Worm (Caenorhabditis elegans) whole organism, L3 larva: ENCODE measurements around the gene C45G9.2.

ENCODE experiments used
- ZK546.5 ChIP-seq: sonication (generic microtip); optimal IDR thresholded peaks from 2 replicates; lab custom pipeline; 2017; ENCODE audit warnings: missing biosample characterization, missing genetic modification characterization
- aly-2 ChIP-seq: fragments of 150-350 bp; optimal IDR thresholded peaks from 2 replicates; lab custom pipeline; 2014; ENCODE audit warnings: missing biosample characterization, missing genetic modification characterization
- ama-1 ChIP-seq: fragments of 150-350 bp; optimal IDR thresholded peaks from 2 replicates; lab custom pipeline; 2018
- ceh-16 ChIP-seq: sonication (generic microtip); optimal IDR thresholded peaks from 2 replicates; lab custom pipeline; 2017; ENCODE audit warnings: missing biosample characterization, missing genetic modification characterization
- ceh-28 ChIP-seq: fragments of 150-350 bp; optimal IDR thresholded peaks from 2 replicates; lab custom pipeline; 2014; ENCODE audit warnings: missing biosample characterization, missing genetic modification reagents, missing genetic modification characterization
- ceh-82 ChIP-seq: fragments of 150-350 bp; optimal IDR thresholded peaks from 2 replicates; lab custom pipeline; 2014; ENCODE audit warnings: missing biosample characterization, missing genetic modification characterization
- egl-5 ChIP-seq: fragments of 150-350 bp; optimal IDR thresholded peaks from 2 replicates; lab custom pipeline; 2017; ENCODE audit warnings: missing biosample characterization, missing genetic modification reagents, missing genetic modification characterization, inconsistent platforms
- elt-1 ChIP-seq: fragments of 150-350 bp; optimal IDR thresholded peaks from 2 replicates; lab custom pipeline; 2014; ENCODE audit warnings: missing biosample characterization, missing genetic modification characterization
- elt-2 ChIP-seq: sonication (generic microtip); optimal IDR thresholded peaks from 2 replicates; lab custom pipeline; 2016; ENCODE audit warnings: missing genetic modification reagents, mild to moderate bottlenecking, missing genetic modification characterization, missing compliant biosample characterization
- eor-1 ChIP-seq, 2 experiments: fragments of 150-350 bp; optimal IDR thresholded peaks; 2 replicates each; lab custom pipeline; 2014 to 2018; ENCODE audit warnings: missing biosample characterization in 2 of 2, missing genetic modification characterization in 2 of 2
- fkh-10 ChIP-seq: sonication (generic microtip); optimal IDR thresholded peaks from 2 replicates; lab custom pipeline; 2017; ENCODE audit warnings: missing biosample characterization, missing genetic modification reagents, missing genetic modification characterization
- fkh-2 ChIP-seq: fragments of 150-350 bp; optimal IDR thresholded peaks from 2 replicates; lab custom pipeline; 2014; ENCODE audit warnings: missing biosample characterization, missing genetic modification reagents, missing genetic modification characterization
- fos-1 ChIP-seq: fragments of 150-350 bp; optimal IDR thresholded peaks from 2 replicates; lab custom pipeline; 2014; ENCODE audit warnings: missing biosample characterization, missing genetic modification characterization
- jun-1 ChIP-seq: fragments of 150-350 bp; optimal IDR thresholded peaks from 2 replicates; lab custom pipeline; 2014; ENCODE audit warnings: missing biosample characterization, missing genetic modification reagents, missing genetic modification characterization
- lin-15B ChIP-seq: fragments of 150-350 bp; optimal IDR thresholded peaks from 2 replicates; lab custom pipeline; 2014; ENCODE audit warnings: missing biosample characterization, missing genetic modification characterization
- lin-39 ChIP-seq: fragments of 150-350 bp; optimal IDR thresholded peaks from 2 replicates; lab custom pipeline; 2018; ENCODE audit warnings: missing biosample characterization, missing genetic modification reagents, missing genetic modification characterization
- lsy-12 ChIP-seq: sonication (generic microtip); optimal IDR thresholded peaks from 2 replicates; lab custom pipeline; 2016; ENCODE audit warnings: mild to moderate bottlenecking, missing genetic modification characterization, missing compliant biosample characterization
- nfya-1 ChIP-seq: sonication (generic microtip); optimal IDR thresholded peaks from 2 replicates; lab custom pipeline; 2017; ENCODE audit warnings: missing genetic modification characterization, mild to moderate bottlenecking, missing compliant biosample characterization, antibody characterized with exemption, moderate library complexity; ENCODE audit not compliant: insufficient read depth
- nhr-12 ChIP-seq: fragments of 150-350 bp; optimal IDR thresholded peaks from 2 replicates; lab custom pipeline; 2014; ENCODE audit warnings: missing biosample characterization, missing genetic modification characterization
- nhr-23 ChIP-seq: fragments of 150-350 bp; optimal IDR thresholded peaks from 2 replicates; lab custom pipeline; 2014; ENCODE audit warnings: missing biosample characterization, missing genetic modification reagents, missing genetic modification characterization
- nhr-237 ChIP-seq: fragments of 150-350 bp; optimal IDR thresholded peaks from 2 replicates; lab custom pipeline; 2014; ENCODE audit warnings: missing biosample characterization, missing genetic modification characterization
- nhr-25 ChIP-seq: sonication (generic microtip); optimal IDR thresholded peaks from 2 replicates; lab custom pipeline; 2017; ENCODE audit warnings: missing biosample characterization, missing genetic modification characterization
- nhr-28 ChIP-seq: fragments of 150-350 bp; optimal IDR thresholded peaks from 2 replicates; lab custom pipeline; 2014; ENCODE audit warnings: missing biosample characterization, missing genetic modification characterization
- nhr-43 ChIP-seq: sonication (generic microtip); optimal IDR thresholded peaks from 2 replicates; lab custom pipeline; 2016; ENCODE audit warnings: mild to moderate bottlenecking, missing genetic modification characterization, missing compliant biosample characterization; ENCODE audit not compliant: poor library complexity, severe bottlenecking
- nhr-67 ChIP-seq: fragments of 150-350 bp; optimal IDR thresholded peaks from 2 replicates; lab custom pipeline; 2014; ENCODE audit warnings: missing biosample characterization, missing genetic modification characterization
- nhr-76 ChIP-seq: fragments of 150-350 bp; sonication (generic microtip); optimal IDR thresholded peaks from 5 replicates; lab custom pipeline; 2014; ENCODE audit warnings: missing biosample characterization, missing genetic modification characterization
- nhr-77 ChIP-seq: fragments of 150-350 bp; optimal IDR thresholded peaks from 2 replicates; lab custom pipeline; 2014; ENCODE audit warnings: missing biosample characterization, missing genetic modification characterization
- pha-4 ChIP-seq: fragments of 150-350 bp; optimal IDR thresholded peaks from 2 replicates; lab custom pipeline; 2014; ENCODE audit warnings: missing biosample characterization, missing genetic modification reagents, missing genetic modification characterization
- pqm-1 ChIP-seq: fragments of 150-350 bp; optimal IDR thresholded peaks from 2 replicates; lab custom pipeline; 2017; ENCODE audit warnings: missing biosample characterization, missing genetic modification characterization, inconsistent platforms
- skn-1 ChIP-seq: fragments of 150-350 bp; optimal IDR thresholded peaks from 2 replicates; lab custom pipeline; 2014; ENCODE audit warnings: missing biosample characterization, missing genetic modification characterization
- snpc-4 ChIP-seq: fragments of 150-350 bp; optimal IDR thresholded peaks from 2 replicates; lab custom pipeline; 2014; ENCODE audit warnings: missing biosample characterization, missing genetic modification characterization
- tbx-2 ChIP-seq: sonication (generic microtip); optimal IDR thresholded peaks from 2 replicates; lab custom pipeline; 2016; ENCODE audit warnings: mild to moderate bottlenecking, missing genetic modification characterization, missing compliant biosample characterization
- unc-39 ChIP-seq: sonication (generic microtip); optimal IDR thresholded peaks from 4 replicates; lab custom pipeline; 2017; ENCODE audit warnings: missing biosample characterization, missing genetic modification characterization
- unc-62 ChIP-seq: fragments of 150-350 bp; sonication (generic microtip); optimal IDR thresholded peaks from 4 replicates; lab custom pipeline; 2014; ENCODE audit warnings: missing biosample characterization, missing genetic modification reagents, missing genetic modification characterization
- zag-1 ChIP-seq: fragments of 150-350 bp; optimal IDR thresholded peaks from 2 replicates; lab custom pipeline; 2014; ENCODE audit warnings: missing biosample characterization, missing genetic modification characterization
- ztf-11 ChIP-seq: fragments of 150-350 bp; optimal IDR thresholded peaks from 2 replicates; lab custom pipeline; 2014; ENCODE audit warnings: missing biosample characterization, missing genetic modification characterization
- ztf-4 ChIP-seq: fragments of 150-350 bp; optimal IDR thresholded peaks from 2 replicates; lab custom pipeline; 2014; ENCODE audit warnings: missing biosample characterization, missing genetic modification characterization

The C45G9.2 gene

ce11 chrIII:5068675-5069233 is at the start of gene C45G9.2, which contains the start of gene C45G9.11:
C45G9.2 (plus strand) TSS chrIII:5069066.
C45G9.11 (minus strand) TSS chrIII:5068725.
- TF ChIP-seq nhr-23 (tag; lab: Kevin White, UChicago) (peak; percentile 61), lin-39 (tag; lab: Kevin White, UChicago) (peak; percentile 23), lin-15B (peak; percentile 63), nhr-43 (tag; lab: Kevin White, UChicago) (peak; percentile 88), eor-1 (tag; optimal IDR thresholded peaks at IDR 0.05; lab: Kevin White, UChicago) (no peak), nhr-76 (peak; percentile 12), ztf-4 (tag; lab: Kevin White, UChicago) (no peak), snpc-4 (tag; lab: Kevin White, UChicago) (peak; percentile 58), nfya-1 (tag; lab: Kevin White, UChicago) (peak; percentile 75), lsy-12 (tag; lab: Kevin White, UChicago) (peak; percentile 46), elt-2 (tag; lab: Kevin White, UChicago) (no peak), skn-1 (tag; lab: Kevin White, UChicago) (peak; percentile 51), pqm-1 (peak; percentile 24), nhr-67 (tag; lab: Kevin White, UChicago) (no peak), nhr-25 (tag; lab: Kevin White, UChicago) (peak; percentile 47)

ce11 chrIII:5020924-5021323 is 47.9 kb upstream of the C45G9.2 start, which contains the start of gene mdt-11:
mdt-11 (plus strand) TSS chrIII:5021224.
- TF ChIP-seq nhr-28 (tag; lab: Kevin White, UChicago) (no peak), skn-1 (tag; lab: Kevin White, UChicago) (no peak), unc-62 (GFP tag; lab: Kevin White, UChicago) (no peak), nhr-12 (no peak), ama-1 (lab: Kevin White, UChicago) (no peak), nhr-25 (tag; lab: Kevin White, UChicago) (no peak), ceh-28 (tag; lab: Kevin White, UChicago) (no peak), nfya-1 (tag; lab: Kevin White, UChicago) (no peak), jun-1 (tag; lab: Kevin White, UChicago) (no peak), lsy-12 (tag; lab: Kevin White, UChicago) (no peak), nhr-43 (tag; lab: Kevin White, UChicago) (no peak), eor-1 (tag; optimal IDR thresholded peaks at IDR 0.05; lab: Kevin White, UChicago) (no peak)

ce11 chrIII:5021689-5022088 is 47.2 kb upstream of the C45G9.2 start, which contains the start of gene R144.3:
R144.3 (plus strand) TSS chrIII:5021989.
- no peak for TF ChIP-seq unc-39
- TF ChIP-seq ztf-4 (tag; lab: Kevin White, UChicago): no peak
- no peak for TF ChIP-seq fkh-10
- no peak for TF ChIP-seq fos-1 (tag; lab: Kevin White, UChicago)
- TF ChIP-seq nhr-23 (tag; lab: Kevin White, UChicago): no peak
- no peak for TF ChIP-seq aly-2
- TF ChIP-seq pha-4: no peak
- no peak for TF ChIP-seq elt-2 (tag; lab: Kevin White, UChicago)
- TF ChIP-seq, all 47 proteins: peak for 0

- TF ChIP-seq egl-5 (tag; lab: Kevin White, UChicago) (no peak), tbx-2 (tag; lab: Kevin White, UChicago) (no peak), elt-1 (tag; lab: Kevin White, UChicago) (no peak), zag-1 (tag; lab: Kevin White, UChicago) (no peak), fkh-2 (tag; lab: Kevin White, UChicago) (no peak), ama-1 (lab: Kevin White, UChicago) (no peak), nhr-12 (no peak), ceh-82 (no peak), lin-39 (tag; lab: Kevin White, UChicago) (no peak), fkh-10 (no peak), nhr-25 (tag; lab: Kevin White, UChicago) (no peak), nhr-77 (tag; lab: Kevin White, UChicago) (no peak), ZK546.5 (tag; lab: Kevin White, UChicago) (no peak), ceh-16 (tag; lab: Kevin White, UChicago) (no peak), nhr-237 (tag; lab: Kevin White, UChicago) (no peak), ztf-11 (tag; lab: Kevin White, UChicago) (no peak)
These were observed 45.9 kb upstream of the C45G9.2 start, which contains the start of gene R144.13 for ce11 chrIII:5022964-5023363. R144.13 (plus strand) TSS chrIII:5023264.
